Worm (Caenorhabditis elegans): ENCODE measurements around the gene F21D12.3.

F21D12.3 gene

DNA sequence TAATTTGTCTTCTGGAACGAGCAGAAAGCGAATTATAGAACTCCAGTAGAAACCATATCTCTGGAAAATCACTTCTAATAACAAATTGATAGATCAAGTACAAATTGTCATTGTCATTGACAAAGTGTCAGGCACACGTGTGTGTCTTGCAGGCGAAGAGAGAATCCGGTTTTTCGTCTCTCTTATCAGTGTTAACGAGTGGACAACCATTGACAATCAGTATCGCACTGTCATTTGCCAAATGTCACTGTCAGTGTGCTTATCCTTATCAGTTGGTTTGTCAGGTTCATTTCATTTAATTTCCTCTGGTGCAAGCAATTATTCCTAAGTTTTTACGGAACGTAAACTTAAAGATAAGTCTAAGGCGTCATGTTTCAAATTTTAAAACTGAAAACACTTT lies 50.3 kb downstream of the F21D12.3 start (continued):
- no peak for TF ChIP-seq daf-16 (GFP tag; optimal IDR thresholded peaks at IDR 0.05)
- TF ChIP-seq daf-16 (tag; optimal IDR thresholded peaks at IDR 0.05): peak; percentile 20
- TF ChIP-seq Y105C5A.15 (GFP tag; IDR thresholded peaks at IDR 0.05): no peak
- TF ChIP-seq Y5F2A.4 (GFP tag; optimal IDR thresholded peaks at IDR 0.05): no peak
- no peak for TF ChIP-seq vab-7 (GFP tag; IDR thresholded peaks at IDR 0.05)
- no peak for TF ChIP-seq F37D6.2 (tag; optimal IDR thresholded peaks at IDR 0.05)
- no peak for TF ChIP-seq unc-39 (tag; optimal IDR thresholded peaks at IDR 0.05)
- no peak for TF ChIP-seq lin-13 (GFP tag; optimal IDR thresholded peaks at IDR 0.05)
- no peak for TF ChIP-seq jun-1 (tag; optimal IDR thresholded peaks at IDR 0.05)
- no peak for TF ChIP-seq ZK337.2 (GFP tag; IDR thresholded peaks at IDR 0.05)
- TF ChIP-seq php-3 (GFP tag; IDR thresholded peaks at IDR 0.05): 0 out of 2 replicates have a peak, but pooled peaks have one; percentile 41
- no peak for TF ChIP-seq pha-4 (GFP tag; IDR thresholded peaks at IDR 0.05)
- no peak for TF ChIP-seq pha-4 (tag; optimal IDR thresholded peaks at IDR 0.05)
- no peak for TF ChIP-seq F10B5.3 (tag; optimal IDR thresholded peaks at IDR 0.05)
- no peak for TF ChIP-seq egl-43 (GFP tag; IDR thresholded peaks at IDR 0.05)
- no peak for TF ChIP-seq daf-8 (GFP tag; IDR thresholded peaks at IDR 0.05)
- peak; percentile 78 for TF ChIP-seq hlh-11 (tag; optimal IDR thresholded peaks at IDR 0.05)
- TF ChIP-seq hif-1 (tag; optimal IDR thresholded peaks at IDR 0.05): no peak
- no peak for TF ChIP-seq R02D3.7 (tag; optimal IDR thresholded peaks at IDR 0.05)
- no peak for TF ChIP-seq T20F7.1 (GFP tag; optimal IDR thresholded peaks at IDR 0.05)
- no peak for TF ChIP-seq daf-19 (GFP tag; conservative IDR thresholded peaks at IDR 0.05)
- TF ChIP-seq lin-1 (GFP tag; IDR thresholded peaks at IDR 0.05): 0 out of 2 replicates have a peak, but pooled peaks have one; percentile 22
- TF ChIP-seq nhr-76 (tag; optimal IDR thresholded peaks at IDR 0.05): no peak
- no peak for TF ChIP-seq fos-1 (tag; optimal IDR thresholded peaks at IDR 0.05)
- TF ChIP-seq Y75B8A.6 (GFP tag; IDR thresholded peaks at IDR 0.05): no peak
- no peak for TF ChIP-seq ZK546.5 (tag; optimal IDR thresholded peaks at IDR 0.05)
- TF ChIP-seq zip-2 (tag; optimal IDR thresholded peaks at IDR 0.05): no peak
- peak in 1 of 2 experiments; percentile 37 for TF ChIP-seq mdl-1 (tag; optimal IDR thresholded peaks at IDR 0.05)
- TF ChIP-seq aly-2 (tag; optimal IDR thresholded peaks at IDR 0.05): no peak
- no peak for TF ChIP-seq nhr-41 (GFP tag; IDR thresholded peaks at IDR 0.05)
- TF ChIP-seq aha-1 (tag): peak; percentile 62
- no peak for TF ChIP-seq snpc-1.2 (GFP tag; IDR thresholded peaks at IDR 0.05)
- TF ChIP-seq ceh-82 (tag; optimal IDR thresholded peaks at IDR 0.05): no peak
- no peak for TF ChIP-seq saeg-2 (GFP tag; IDR thresholded peaks at IDR 0.05)
- no peak for TF ChIP-seq fkh-10 (GFP tag; optimal IDR thresholded peaks at IDR 0.05)
- no peak for TF ChIP-seq duxl-1 (tag; optimal IDR thresholded peaks at IDR 0.05; ENCODE audit: poor library complexity)
- TF ChIP-seq ctbp-1 (GFP tag; IDR thresholded peaks at IDR 0.05): no peak
- TF ChIP-seq tag-97 (GFP tag; IDR thresholded peaks at IDR 0.05): no peak
- no peak for TF ChIP-seq dmd-8 (GFP tag; IDR thresholded peaks at IDR 0.05)
- TF ChIP-seq unc-130 (GFP tag; optimal IDR thresholded peaks at IDR 0.05): no peak
- no peak for TF ChIP-seq madf-5 (GFP tag; IDR thresholded peaks at IDR 0.05)
- no peak for TF ChIP-seq ztf-7 (tag; optimal IDR thresholded peaks at IDR 0.05)
- no peak for TF ChIP-seq ceh-28 (tag; optimal IDR thresholded peaks at IDR 0.05)
- no peak for TF ChIP-seq ces-1 (GFP tag; optimal IDR thresholded peaks at IDR 0.05)
- TF ChIP-seq ceh-20 (GFP tag; IDR thresholded peaks at IDR 0.05): no peak
- peak in 1 of 2 experiments; percentile 75 for TF ChIP-seq unc-62 (GFP tag; optimal IDR thresholded peaks at IDR 0.05 in 1 of 2)
- no peak for TF ChIP-seq unc-62 (tag; optimal IDR thresholded peaks at IDR 0.05)
- no peak for TF ChIP-seq mes-2 (tag; optimal IDR thresholded peaks at IDR 0.05; ENCODE audit: poor library complexity, severe bottlenecking)
- no peak for TF ChIP-seq madf-9 (GFP tag; conservative IDR thresholded peaks at IDR 0.05)
- TF ChIP-seq zfp-2 (tag; optimal IDR thresholded peaks at IDR 0.05): no peak
- TF ChIP-seq ceh-44 (GFP tag; IDR thresholded peaks at IDR 0.05): no peak
- TF ChIP-seq nhr-237 (tag; optimal IDR thresholded peaks at IDR 0.05): no peak
- TF ChIP-seq daf-12 (tag; optimal IDR thresholded peaks at IDR 0.05): no peak
